Worm (Caenorhabditis elegans): ENCODE results near the gene ztf-13.

ztf-13 gene

DNA sequence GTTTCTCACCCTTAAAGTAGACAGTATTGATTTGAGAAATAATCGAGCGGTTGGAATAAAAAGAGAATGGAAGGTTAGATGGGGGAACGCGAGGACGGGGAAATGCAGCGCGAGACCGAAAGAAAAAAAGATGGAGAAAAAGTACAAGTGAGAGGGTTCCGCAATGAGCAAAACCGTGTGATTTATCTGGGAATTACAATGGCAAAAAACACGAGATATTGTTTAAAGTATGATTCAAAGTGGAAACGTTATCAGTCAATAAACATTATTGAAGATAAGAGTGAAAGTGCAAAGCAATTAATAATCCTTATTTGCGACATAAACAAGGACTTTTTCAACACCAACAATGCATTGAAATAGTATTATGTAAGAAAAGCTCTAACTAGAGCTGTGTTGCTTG is at the start of gene ztf-13:
ztf-13 (minus strand) TSS at position 11 of the 400 bp plus-strand sequence.
- TF ChIP-seq unc-62 (GFP tag; optimal IDR thresholded peaks at IDR 0.05): no peak

DNA sequence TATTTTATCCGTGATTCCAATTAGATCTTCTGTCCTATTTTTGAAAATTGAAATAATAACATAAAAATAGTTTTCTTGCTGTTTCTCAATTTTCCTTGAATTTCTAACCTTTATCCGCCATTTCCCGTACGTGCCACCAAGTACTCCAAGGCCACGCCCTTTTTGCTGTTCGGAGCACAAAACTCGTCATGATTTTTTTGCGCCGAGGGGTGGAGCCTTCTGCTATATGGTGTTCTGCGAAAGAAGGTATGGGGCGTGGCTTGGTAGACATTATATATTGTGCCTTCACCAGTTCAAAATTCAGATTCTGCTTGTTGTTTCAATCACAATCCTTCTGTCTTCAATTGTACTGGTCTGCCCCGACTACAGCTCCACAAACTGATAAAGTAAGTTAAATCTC is 43.3 kb upstream of the ztf-13 start, which contains the start of gene C15C7.4:
C15C7.4 (plus strand) TSS at position 301 of the 400 bp plus-strand sequence.
- no peak for TF ChIP-seq unc-62 (GFP tag; optimal IDR thresholded peaks at IDR 0.05)

DNA sequence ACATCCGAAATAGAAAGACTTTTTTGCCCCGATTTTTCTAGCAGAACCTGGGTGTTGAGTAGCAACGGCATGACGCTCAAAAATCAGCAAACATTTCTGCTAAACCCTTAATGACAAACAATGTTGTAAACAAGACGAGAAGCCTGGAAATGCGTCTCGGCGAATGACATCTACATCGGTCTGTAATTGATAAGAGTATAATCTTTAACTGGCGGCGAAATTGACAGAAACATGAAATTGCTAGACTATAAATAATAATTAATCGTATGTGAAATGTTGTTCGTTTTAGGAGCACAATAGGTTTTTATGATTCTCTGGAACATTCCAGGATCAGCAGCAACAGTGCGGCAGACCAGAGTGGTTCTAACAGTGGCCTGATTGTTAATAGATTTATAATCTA is 39.7 kb upstream of the ztf-13 start:
- TF ChIP-seq unc-62 (GFP tag; optimal IDR thresholded peaks at IDR 0.05): no peak

DNA sequence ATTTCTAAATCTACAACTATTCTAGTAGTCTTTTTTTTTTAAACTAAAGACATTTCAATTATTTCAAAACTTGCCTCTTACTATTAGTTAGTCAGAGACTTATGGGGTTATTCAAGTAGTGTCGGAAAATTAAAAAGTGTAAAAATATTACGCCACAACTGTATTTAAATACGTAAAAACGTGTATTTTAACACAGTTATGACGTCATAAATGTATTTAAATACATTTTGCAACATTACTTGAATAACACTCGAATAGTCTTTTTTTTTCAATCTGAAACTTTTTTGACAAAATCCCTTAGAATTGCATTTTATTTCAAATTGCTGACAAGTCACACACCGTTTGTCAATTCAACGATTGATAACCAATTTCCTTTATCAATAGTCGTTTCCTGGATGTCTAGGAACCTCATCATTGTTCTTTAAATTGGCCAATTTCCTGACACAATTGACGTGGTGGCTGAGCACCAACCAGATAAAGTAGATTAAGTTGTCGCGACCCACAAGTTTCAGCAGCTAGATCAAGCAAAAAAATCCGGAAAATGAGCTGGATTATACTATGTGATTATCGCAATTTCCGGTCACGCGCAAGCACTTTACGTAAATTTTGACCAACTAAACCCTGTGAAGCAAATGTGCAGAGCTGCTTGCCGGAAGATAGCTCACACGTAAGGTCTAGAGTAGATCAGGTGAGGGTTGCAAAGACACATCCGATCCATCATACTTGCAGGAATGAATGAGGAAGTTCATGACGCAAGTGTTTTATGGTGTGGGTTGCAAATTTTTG is 37.7 kb upstream of the ztf-13 start:
- TF ChIP-seq unc-62 (GFP tag; optimal IDR thresholded peaks at IDR 0.05): no peak

DNA sequence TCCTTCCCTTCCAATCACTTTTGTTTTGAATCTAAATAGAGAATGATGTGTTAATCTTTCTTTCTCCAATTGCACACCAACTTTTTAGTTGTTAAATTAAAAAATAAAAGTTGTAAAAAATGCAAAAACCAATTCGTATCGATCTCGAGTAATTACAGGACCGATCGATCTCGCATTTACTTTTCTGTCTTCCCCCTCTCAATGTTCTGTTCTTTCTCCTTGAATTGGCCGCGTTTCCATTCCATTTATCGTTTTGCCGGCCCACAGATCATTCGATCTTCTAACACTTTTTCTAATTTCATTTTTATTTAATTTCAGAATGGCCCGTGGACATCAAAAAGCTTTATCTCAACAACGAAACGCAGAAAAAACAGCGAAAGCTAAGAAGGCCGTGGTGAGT is 33.2 kb upstream of the ztf-13 start, which contains the start of gene K10B3.1:
K10B3.1 (plus strand) TSS at position 301 of the 400 bp plus-strand sequence.
- no peak for TF ChIP-seq unc-62 (GFP tag; optimal IDR thresholded peaks at IDR 0.05)

DNA sequence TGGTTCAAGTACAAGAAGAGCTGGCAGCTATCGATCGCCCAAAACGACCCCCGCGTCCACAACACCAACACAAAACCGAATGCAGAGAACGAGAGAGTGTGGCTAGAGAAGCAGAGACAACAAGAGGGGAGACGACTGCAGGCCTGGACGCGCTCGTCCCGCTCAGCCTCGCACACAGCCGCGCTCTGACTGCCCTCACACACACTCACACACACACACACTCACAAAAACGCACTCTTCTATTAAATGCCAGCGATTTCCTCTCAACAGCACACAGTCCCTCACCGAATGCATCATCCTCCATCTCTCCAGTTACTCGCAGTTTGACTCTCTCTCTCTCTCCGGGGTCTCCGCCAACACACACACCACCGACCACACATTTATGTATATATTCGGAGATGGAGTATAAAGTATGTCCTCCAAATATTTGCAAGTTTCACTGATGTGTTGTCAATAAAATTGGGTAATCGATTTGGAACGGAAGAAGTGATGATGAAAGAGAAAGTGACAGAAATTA is 25.7 kb upstream of the ztf-13 start:
- TF ChIP-seq unc-62 (GFP tag; optimal IDR thresholded peaks at IDR 0.05): no peak

DNA sequence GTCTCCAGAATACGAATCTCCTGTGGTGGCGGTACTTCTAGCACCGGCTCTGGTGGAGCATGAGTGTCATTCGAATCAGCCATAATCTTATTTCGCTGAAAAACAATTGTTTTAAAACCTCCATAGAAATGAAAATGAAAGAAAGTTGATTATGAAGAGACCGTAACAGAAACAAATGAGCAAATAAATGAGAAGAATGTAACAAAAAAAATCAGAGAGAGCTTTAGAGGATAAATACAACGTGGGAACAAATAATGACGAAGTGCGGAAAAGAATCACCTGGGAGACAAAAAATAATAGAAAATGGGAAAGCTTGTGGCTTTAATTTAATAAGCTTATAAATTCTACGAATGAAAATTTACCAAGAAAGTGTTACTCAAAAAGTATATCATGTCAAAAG is 25.0 kb upstream of the ztf-13 start, which contains the start of gene spc-1:
spc-1 (minus strand) TSS at position 101 of the 400 bp plus-strand sequence.
- TF ChIP-seq unc-62 (GFP tag; optimal IDR thresholded peaks at IDR 0.05): no peak

DNA sequence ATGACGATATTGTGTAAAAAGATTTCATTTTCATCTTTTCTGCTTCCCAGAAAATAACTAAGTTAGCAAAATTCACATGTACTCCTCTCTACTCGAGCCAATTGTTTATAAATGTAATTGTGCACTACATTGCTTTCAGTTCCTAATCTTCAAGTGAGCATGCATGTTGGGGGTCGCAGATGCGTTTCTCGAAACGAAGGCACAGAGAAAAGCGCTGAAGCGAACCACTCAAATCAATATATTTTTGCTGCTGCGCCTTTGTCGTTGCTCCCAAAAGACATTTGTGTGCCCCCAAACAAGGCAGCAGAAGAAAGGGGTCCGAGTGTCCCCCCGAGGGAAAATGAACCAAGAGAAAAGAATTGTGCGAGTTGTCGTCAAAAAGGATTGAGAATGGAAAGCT is 24.3 kb upstream of the ztf-13 start:
- no peak for TF ChIP-seq unc-62 (GFP tag; optimal IDR thresholded peaks at IDR 0.05)

DNA sequence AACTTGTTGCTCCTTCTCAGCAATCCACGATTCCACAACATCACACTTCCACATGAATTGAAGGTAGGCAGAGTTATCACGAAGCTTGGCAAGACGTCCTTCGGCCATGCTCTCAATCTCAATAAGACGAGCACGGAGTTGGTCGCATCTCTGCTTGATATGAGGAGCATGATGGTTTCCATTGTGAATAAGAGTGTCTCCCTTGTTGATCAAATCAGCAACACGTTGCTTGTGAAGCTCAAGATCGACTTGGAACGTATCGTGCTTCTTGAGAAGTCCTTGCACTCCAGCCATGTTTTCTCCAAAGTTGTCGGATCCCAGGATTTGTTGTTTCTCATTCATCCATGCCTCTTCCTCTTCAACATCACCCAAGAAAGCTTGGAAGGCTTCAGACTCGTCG is 17.6 kb upstream of the ztf-13 start:
- TF ChIP-seq unc-62 (GFP tag; optimal IDR thresholded peaks at IDR 0.05): no peak

DNA sequence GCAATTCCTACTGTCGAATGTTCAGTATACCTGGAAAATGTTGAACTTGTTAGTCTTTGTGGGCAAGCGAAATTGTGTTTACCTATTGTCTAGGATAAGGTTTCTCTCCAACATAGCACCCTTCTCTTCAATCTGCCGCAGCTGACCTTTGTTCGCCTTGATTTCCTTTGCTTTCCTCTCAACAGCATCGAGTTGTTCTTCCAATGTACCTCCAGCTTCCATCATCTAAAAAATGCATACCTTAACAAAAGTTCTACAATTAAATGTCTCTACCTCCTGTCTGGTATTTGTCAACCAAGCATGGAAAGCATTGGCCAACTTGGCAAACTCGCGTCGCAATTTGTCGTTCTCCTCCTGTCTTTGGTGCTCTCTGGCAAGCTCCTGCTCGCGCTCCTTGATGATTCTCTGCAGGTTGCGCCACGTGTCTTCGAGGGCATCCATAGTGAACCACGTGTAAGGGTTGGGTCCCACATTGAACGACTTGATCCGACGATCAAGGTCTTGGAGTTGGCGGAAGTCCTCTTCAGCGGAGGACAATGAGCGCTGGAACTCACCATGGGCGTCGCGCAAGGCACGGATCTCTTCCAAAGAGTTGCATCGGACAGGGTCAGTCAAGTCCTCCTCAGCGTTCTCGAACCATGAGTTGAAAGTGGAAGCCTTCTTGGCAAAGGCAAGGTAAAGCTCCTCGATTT is 16.8 kb upstream of the ztf-13 start:
- no peak for TF ChIP-seq unc-62 (GFP tag; optimal IDR thresholded peaks at IDR 0.05)

DNA sequence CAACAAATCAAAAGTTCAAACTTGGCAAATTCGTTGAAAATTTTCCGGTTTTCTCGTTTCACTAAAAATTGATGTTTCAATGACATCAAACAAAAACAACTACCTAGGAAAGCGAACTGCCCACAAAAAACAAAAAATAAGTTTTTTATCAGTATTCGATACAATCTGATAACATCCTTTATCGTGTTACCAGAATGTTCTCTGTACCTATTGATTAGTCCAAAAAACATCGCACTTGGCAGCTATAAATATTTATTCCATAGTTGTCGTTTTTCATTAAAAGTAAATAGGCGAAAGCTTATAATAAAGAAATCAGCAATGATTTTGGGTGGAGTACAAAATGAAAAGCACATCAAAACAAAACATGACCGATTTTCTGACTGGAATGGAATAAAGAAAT is 15.2 kb upstream of the ztf-13 start:
- TF ChIP-seq unc-62 (GFP tag; optimal IDR thresholded peaks at IDR 0.05): no peak

DNA sequence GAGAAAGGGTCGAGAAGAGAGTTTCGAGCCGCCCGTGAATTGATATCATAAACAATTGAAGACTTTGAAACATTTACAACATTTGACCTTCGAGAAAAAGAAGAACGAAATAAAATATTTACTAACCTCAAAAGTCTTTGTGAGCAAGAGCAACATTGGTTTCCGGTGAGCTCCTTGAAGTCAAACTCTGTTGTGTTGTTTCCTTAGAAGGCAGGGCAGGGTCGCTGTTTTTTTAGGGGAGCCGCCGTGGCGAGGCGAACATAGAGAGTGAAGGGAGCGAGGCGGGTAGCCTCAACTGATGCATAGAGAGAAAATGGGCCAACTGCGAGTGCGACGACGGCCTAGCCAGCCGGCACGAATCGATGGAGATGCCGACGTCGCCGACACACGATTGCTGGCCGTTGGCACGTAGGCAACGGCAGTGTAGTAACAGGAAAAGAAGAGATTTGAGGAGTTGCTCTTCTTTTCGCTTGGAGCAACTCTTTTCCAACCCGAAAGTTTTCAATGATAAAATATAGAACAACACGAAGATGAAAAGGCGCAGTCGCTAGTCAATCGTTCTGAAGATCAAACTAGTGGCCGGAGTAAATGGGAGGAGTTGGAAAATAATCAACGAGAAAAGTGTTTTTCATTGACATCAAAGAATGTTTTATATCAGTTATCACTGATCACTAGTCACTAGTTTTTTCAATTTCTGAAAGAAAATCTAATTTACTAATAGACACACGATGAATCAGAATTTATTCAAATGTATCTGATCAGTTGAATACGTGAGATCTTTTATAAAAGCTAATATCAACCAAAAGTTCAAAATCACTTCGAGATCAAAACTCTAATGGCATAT is 14.3 kb upstream of the ztf-13 start, which contains the start of gene mai-1:
mai-1 (minus strand) TSS at position 557 of the 844 bp plus-strand sequence.
- no peak for TF ChIP-seq unc-62 (GFP tag; optimal IDR thresholded peaks at IDR 0.05)

DNA sequence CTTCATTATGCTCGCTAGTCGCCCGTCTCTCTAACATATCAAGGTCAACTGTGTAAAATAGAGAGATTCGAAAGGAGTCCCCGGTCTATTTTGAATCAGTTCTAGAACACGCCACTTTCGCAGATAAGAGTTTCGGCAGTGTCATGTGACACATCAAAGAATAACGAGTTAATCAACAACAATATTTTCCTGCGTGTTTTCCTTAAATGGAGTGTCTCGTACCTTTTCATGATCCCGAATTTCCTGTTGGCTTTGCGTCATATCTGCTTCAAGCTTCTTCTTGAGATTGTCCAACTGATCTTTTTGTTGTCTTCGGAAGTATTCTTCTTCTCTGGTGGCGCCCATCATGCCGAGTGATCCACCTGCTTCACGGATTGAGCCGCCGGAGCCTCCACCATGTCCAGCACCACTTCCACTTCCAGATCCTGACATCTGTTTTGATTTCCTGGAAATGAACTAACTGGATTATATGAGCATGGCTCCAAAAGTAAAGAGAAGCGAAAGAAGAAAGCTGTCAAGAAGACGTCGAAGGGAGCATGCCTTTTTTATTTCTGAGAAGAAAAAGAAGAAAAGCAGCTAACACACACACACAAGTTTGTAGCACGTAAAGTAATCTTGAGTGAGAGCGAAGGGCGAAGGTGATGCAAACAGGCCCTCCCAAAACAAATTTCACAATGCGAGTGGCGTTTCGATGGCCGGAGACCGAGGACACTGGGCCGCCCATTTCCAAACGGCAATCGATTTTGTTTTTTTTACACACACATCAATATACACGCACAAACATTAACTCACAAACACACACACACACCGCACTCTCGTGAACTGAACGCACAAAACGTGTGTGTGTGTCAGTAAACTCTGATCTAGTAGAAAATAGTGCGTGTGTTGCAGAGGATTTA is 13.4 kb upstream of the ztf-13 start:
- no peak for TF ChIP-seq unc-62 (GFP tag; optimal IDR thresholded peaks at IDR 0.05)

DNA sequence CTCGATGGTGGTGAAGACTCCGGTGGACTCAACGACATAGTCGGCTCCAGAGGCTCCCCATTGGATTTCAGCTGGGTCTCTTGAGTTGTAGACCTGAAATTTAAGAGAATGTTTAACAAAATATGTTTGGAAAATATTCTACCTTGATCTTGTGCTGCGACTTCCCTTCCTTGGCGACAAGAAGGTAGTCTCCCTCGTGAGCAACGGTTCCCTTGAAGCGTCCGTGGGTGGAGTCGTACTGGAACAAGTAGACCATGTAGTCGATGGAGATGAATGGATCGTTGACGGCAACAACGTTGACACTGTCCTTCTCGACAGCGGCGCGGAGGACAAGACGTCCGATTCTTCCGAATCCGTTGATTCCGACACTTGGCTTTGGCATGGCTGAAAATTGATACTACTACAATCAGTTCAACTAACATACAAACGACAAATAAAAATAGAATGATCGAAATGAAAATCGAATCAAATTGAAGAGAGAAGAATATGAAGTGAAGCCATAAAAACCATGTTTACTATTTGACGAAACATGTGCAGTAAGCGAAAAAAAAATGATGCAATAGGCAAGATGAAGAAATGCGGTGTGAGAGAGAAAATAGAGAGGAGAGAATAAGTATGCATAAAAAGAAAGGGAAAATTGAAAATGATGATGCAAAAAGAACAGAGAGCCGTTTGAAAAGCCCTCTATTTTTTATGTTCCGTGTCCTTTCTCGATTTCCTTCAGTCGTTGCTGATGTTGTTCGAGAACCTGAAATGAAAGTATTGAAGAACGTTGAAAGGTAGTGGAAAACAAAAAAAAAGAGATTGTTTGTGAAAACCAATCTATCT is 12.5 kb upstream of the ztf-13 start, which contains the start of gene gpd-2:
gpd-2 (minus strand) TSS at position 384 of the 828 bp plus-strand sequence.
- no peak for TF ChIP-seq unc-62 (GFP tag; optimal IDR thresholded peaks at IDR 0.05)

Data from whole organism, dauer.